Worm (Caenorhabditis elegans) whole organism, late embryonic: ENCODE measurements around the gene hpr-9.

Experiments used
- Y22D7AL.16 ChIP-seq: sonication (generic microtip); optimal IDR thresholded peaks from 2 replicates; lab custom pipeline; 2016; ENCODE audit warnings: missing genetic modification characterization, missing compliant biosample characterization
- ama-1 ChIP-seq: fragments of 150-350 bp; optimal IDR thresholded peaks from 2 replicates; lab custom pipeline; 2014
- ceh-2 ChIP-seq: sonication (generic microtip); optimal IDR thresholded peaks from 2 replicates; lab custom pipeline; 2016; ENCODE audit warnings: missing genotype, missing genetic modification characterization, missing compliant biosample characterization
- ceh-34 ChIP-seq: sonication (generic microtip); optimal IDR thresholded peaks from 2 replicates; lab custom pipeline; 2016; ENCODE audit warnings: mild to moderate bottlenecking, missing genetic modification characterization, missing compliant biosample characterization
- dmd-4 ChIP-seq: sonication (generic microtip); optimal IDR thresholded peaks from 2 replicates; lab custom pipeline; 2016; ENCODE audit warnings: borderline replicate concordance, missing genetic modification characterization, missing compliant biosample characterization
- dve-1 ChIP-seq: sonication (generic microtip); optimal IDR thresholded peaks from 2 replicates; lab custom pipeline; 2017; ENCODE audit warnings: antibody characterized with exemption, mild to moderate bottlenecking, missing genetic modification characterization, missing compliant biosample characterization
- ets-4 ChIP-seq: sonication (generic microtip); optimal IDR thresholded peaks from 2 replicates; lab custom pipeline; 2016; ENCODE audit warnings: missing genetic modification characterization, missing compliant biosample characterization
- fkh-6 ChIP-seq: sonication (generic microtip); optimal IDR thresholded peaks from 2 replicates; lab custom pipeline; 2016; ENCODE audit warnings: missing genetic modification characterization, missing compliant biosample characterization
- gmeb-2 ChIP-seq: sonication (generic microtip); optimal IDR thresholded peaks from 2 replicates; lab custom pipeline; 2016; ENCODE audit warnings: missing genetic modification characterization, inconsistent platforms, missing compliant biosample characterization
- pqm-1 ChIP-seq: sonication (generic microtip); optimal IDR thresholded peaks from 2 replicates; lab custom pipeline; 2016; ENCODE audit warnings: missing genetic modification characterization, missing compliant biosample characterization
- tbx-2 ChIP-seq: sonication (generic microtip); optimal IDR thresholded peaks from 2 replicates; lab custom pipeline; 2016; ENCODE audit warnings: missing genetic modification characterization, missing compliant biosample characterization

DNA sequence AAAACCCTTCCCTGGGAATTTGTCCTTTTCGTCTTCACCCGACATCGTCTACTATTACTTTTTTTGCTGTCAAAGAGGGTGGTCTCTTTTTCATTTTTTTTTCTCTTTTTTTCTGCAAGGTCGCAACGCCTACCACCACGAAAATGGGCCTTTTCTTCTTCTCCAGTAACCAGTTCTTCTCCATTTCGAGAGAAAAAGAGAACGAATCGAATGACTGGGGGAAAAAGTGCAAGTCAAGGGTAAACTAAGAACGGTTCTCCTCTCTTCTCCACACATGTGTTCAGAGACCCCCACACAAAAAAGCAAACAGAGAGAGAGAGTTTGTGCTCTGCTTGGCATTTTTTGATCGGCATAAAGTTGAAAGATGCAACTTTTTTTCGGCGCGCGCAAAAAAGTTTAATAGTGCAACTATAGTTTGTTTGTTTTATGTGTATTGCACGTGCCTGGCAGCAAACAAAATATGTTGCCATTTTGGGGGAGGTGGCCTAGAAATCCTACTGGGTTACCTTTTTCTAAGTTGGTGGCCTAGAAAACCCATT lies 15.2 kb downstream of the hpr-9 start:
- TF ChIP-seq ets-4 (tag; lab: Kevin White, UChicago) (no peak), Y22D7AL.16 (tag; lab: Kevin White, UChicago) (no peak), ceh-2 (tag; lab: Kevin White, UChicago) (no peak), ama-1 (lab: Kevin White, UChicago) (no peak), gmeb-2 (tag; lab: Kevin White, UChicago) (no peak), pqm-1 (tag; lab: Kevin White, UChicago) (no peak), tbx-2 (tag; lab: Kevin White, UChicago) (no peak), dmd-4 (tag; lab: Kevin White, UChicago) (no peak), fkh-6 (no peak), ceh-34 (tag; lab: Kevin White, UChicago) (no peak), dve-1 (no peak)
